Worm (Caenorhabditis elegans) whole organism, L4 larva: ENCODE data around the gene str-173.

ENCODE experiments used
- F10B5.3 ChIP-seq: sonication (generic microtip); optimal IDR thresholded peaks from 2 replicates; lab custom pipeline; 2016; ENCODE audit warnings: mild to moderate bottlenecking, missing genetic modification characterization, missing compliant biosample characterization
- F26F4.8 ChIP-seq: fragments of 200-800 bp; sonication (Bioruptor generic); conservative IDR thresholded peaks from 2 replicates; pipeline ENCODE4 v1.3.6; 2022; ENCODE audit warnings: missing genetic modification characterization, missing compliant biosample characterization
- F49E8.2 ChIP-seq: sonication (generic microtip); optimal IDR thresholded peaks from 2 replicates; lab custom pipeline; 2016; ENCODE audit warnings: missing compliant biosample characterization, mild to moderate bottlenecking, missing genetic modification characterization, borderline replicate concordance
- Y5F2A.4 ChIP-seq: fragments of 200-800 bp; sonication (Bioruptor generic); optimal IDR thresholded peaks from 2 replicates; lab custom pipeline; 2018; ENCODE audit warnings: mild to moderate bottlenecking, missing genetic modification characterization, missing compliant biosample characterization
- Y75B8A.6 ChIP-seq: fragments of 200-800 bp; sonication (Bioruptor generic); IDR thresholded peaks from 2 replicates; pipeline ENCODE4 v1.3.6; 2022; ENCODE audit warnings: missing genetic modification reagents, missing genetic modification characterization, missing compliant biosample characterization
- ZK337.2 ChIP-seq: fragments of 200-800 bp; sonication (Bioruptor generic); IDR thresholded peaks from 2 replicates; pipeline ENCODE4 v1.3.6; 2022; ENCODE audit warnings: missing genetic modification reagents, missing genetic modification characterization, missing compliant biosample characterization
- aha-1 ChIP-seq: fragments of 150-350 bp; peaks from one replicate; lab custom pipeline; 2014; ENCODE audit warnings: missing biosample characterization, missing genetic modification characterization
- ama-1 ChIP-seq: fragments of 150-350 bp; optimal IDR thresholded peaks from 2 replicates; lab custom pipeline; 2014; ENCODE audit warnings: inconsistent platforms, mixed read lengths
- arid-1 ChIP-seq: fragments of 200-800 bp; sonication (Bioruptor generic); conservative IDR thresholded peaks from 2 replicates; pipeline ENCODE4 v1.3.6; 2022; ENCODE audit warnings: missing genetic modification reagents, missing genetic modification characterization, missing compliant biosample characterization
- ceh-28 ChIP-seq: fragments of 150-350 bp; optimal IDR thresholded peaks from 2 replicates; lab custom pipeline; 2014; ENCODE audit warnings: missing biosample characterization, missing genetic modification reagents, missing genetic modification characterization
- ceh-32 ChIP-seq: sonication (generic microtip); optimal IDR thresholded peaks from 2 replicates; lab custom pipeline; 2016; ENCODE audit warnings: mild to moderate bottlenecking, missing genetic modification characterization, missing compliant biosample characterization; ENCODE audit not compliant: poor library complexity
- ceh-44 ChIP-seq: fragments of 200-800 bp; sonication (Bioruptor generic); IDR thresholded peaks from 2 replicates; pipeline ENCODE4 v1.3.6; 2022; ENCODE audit warnings: missing genetic modification reagents, missing genetic modification characterization, missing compliant biosample characterization
- ces-1 ChIP-seq: fragments of 150-350 bp; sonication (generic microtip); optimal IDR thresholded peaks from 4 replicates; lab custom pipeline; 2014; ENCODE audit warnings: missing biosample characterization, missing genetic modification reagents, missing genetic modification characterization
- cey-2 ChIP-seq: sonication (generic microtip); optimal IDR thresholded peaks from 3 replicates; lab custom pipeline; 2017; ENCODE audit warnings: missing genetic modification characterization, mild to moderate bottlenecking, missing compliant biosample characterization, antibody characterized with exemption, borderline replicate concordance; ENCODE audit not compliant: insufficient read depth
- daf-16 ChIP-seq, 3 experiments: sonication (generic microtip); optimal IDR thresholded peaks; 2 replicates each; lab custom pipeline; 2016 to 2017; ENCODE audit warnings: missing genetic modification characterization in 3 of 3, missing genetic modification reagents in 3 of 3, mild to moderate bottlenecking in 2 of 3, missing compliant biosample characterization in 2 of 3, missing biosample characterization in 1 of 3, moderate library complexity in 1 of 3
- duxl-1 ChIP-seq: sonication (generic microtip); optimal IDR thresholded peaks from 2 replicates; lab custom pipeline; 2016; ENCODE audit warnings: mild to moderate bottlenecking, missing genetic modification characterization, moderate library complexity, missing compliant biosample characterization; ENCODE audit not compliant: poor library complexity
- hif-1 ChIP-seq, 2 experiments: sonication (generic microtip); optimal IDR thresholded peaks; 2 replicates each; lab custom pipeline; 2016 to 2017; ENCODE audit warnings: missing compliant biosample characterization in 2 of 2, missing genetic modification characterization in 2 of 2, missing genetic modification reagents in 2 of 2, missing genotype in 2 of 2, mild to moderate bottlenecking in 1 of 2
- lin-13 ChIP-seq: fragments of 150-350 bp; optimal IDR thresholded peaks from 2 replicates; lab custom pipeline; 2014; ENCODE audit warnings: missing biosample characterization, missing genetic modification reagents, missing genetic modification characterization
- lin-15B ChIP-seq: fragments of 150-350 bp; sonication (generic microtip); optimal IDR thresholded peaks from 3 replicates; lab custom pipeline; 2014; ENCODE audit warnings: missing biosample characterization, missing genetic modification characterization
- lin-29 ChIP-seq: fragments of 200-800 bp; sonication (Bioruptor generic); IDR thresholded peaks from 2 replicates; pipeline ENCODE4 v1.3.6; 2022; ENCODE audit warnings: missing genetic modification reagents, missing genetic modification characterization, missing compliant biosample characterization
- mdt-29 ChIP-seq: fragments of 200-800 bp; sonication (Bioruptor generic); IDR thresholded peaks from 2 replicates; pipeline ENCODE4 v1.3.6; 2022; ENCODE audit warnings: missing genetic modification reagents, missing genetic modification characterization, missing compliant biosample characterization
- mes-2 ChIP-seq: sonication (generic microtip); optimal IDR thresholded peaks from 2 replicates; lab custom pipeline; 2016; ENCODE audit warnings: missing genotype, mild to moderate bottlenecking, missing genetic modification characterization, missing compliant biosample characterization; ENCODE audit not compliant: poor library complexity, severe bottlenecking
- mxl-3 ChIP-seq: fragments of 200-800 bp; sonication (Bioruptor generic); optimal IDR thresholded peaks from 2 replicates; lab custom pipeline; 2018; ENCODE audit warnings: mild to moderate bottlenecking, missing genetic modification characterization, missing compliant biosample characterization
- nhr-10 ChIP-seq: fragments of 150-350 bp; optimal IDR thresholded peaks from 2 replicates; lab custom pipeline; 2014; ENCODE audit warnings: missing biosample characterization, missing genetic modification characterization
- nhr-102 ChIP-seq: sonication (generic microtip); optimal IDR thresholded peaks from 2 replicates; lab custom pipeline; 2016; ENCODE audit warnings: mild to moderate bottlenecking, missing genetic modification characterization, moderate library complexity, missing compliant biosample characterization
- nhr-11 ChIP-seq: fragments of 150-350 bp; optimal IDR thresholded peaks from 2 replicates; lab custom pipeline; 2014; ENCODE audit warnings: missing biosample characterization, missing genetic modification characterization
- nhr-111 ChIP-seq: fragments of 200-800 bp; sonication (Bioruptor generic); optimal IDR thresholded peaks from 2 replicates; lab custom pipeline; 2018; ENCODE audit warnings: mild to moderate bottlenecking, missing genetic modification characterization, missing compliant biosample characterization
- nhr-237 ChIP-seq: sonication (generic microtip); optimal IDR thresholded peaks from 2 replicates; lab custom pipeline; 2017; ENCODE audit warnings: missing biosample characterization, missing genetic modification characterization
- nhr-48 ChIP-seq: sonication (generic microtip); optimal IDR thresholded peaks from 2 replicates; lab custom pipeline; 2016; ENCODE audit warnings: mild to moderate bottlenecking, missing genetic modification characterization, missing compliant biosample characterization
- nhr-76 ChIP-seq: fragments of 150-350 bp; optimal IDR thresholded peaks from 2 replicates; lab custom pipeline; 2014; ENCODE audit warnings: missing biosample characterization, missing genetic modification characterization
- nhr-77 ChIP-seq: fragments of 150-350 bp; optimal IDR thresholded peaks from 2 replicates; lab custom pipeline; 2014; ENCODE audit warnings: missing biosample characterization, missing genetic modification characterization
- rbr-2 ChIP-seq: sonication (generic microtip); optimal IDR thresholded peaks from 2 replicates; lab custom pipeline; 2016; ENCODE audit warnings: missing genotype, missing genetic modification characterization, missing compliant biosample characterization
- set-16 ChIP-seq: fragments of 200-800 bp; sonication (Bioruptor generic); IDR thresholded peaks from 2 replicates; pipeline ENCODE4 v1.3.6; 2022; ENCODE audit warnings: missing genetic modification reagents, missing genetic modification characterization, missing compliant biosample characterization
- snpc-1.2 ChIP-seq: fragments of 200-800 bp; sonication (Bioruptor generic); IDR thresholded peaks from 2 replicates; pipeline ENCODE4 v1.3.6; 2022; ENCODE audit warnings: missing genetic modification reagents, missing genetic modification characterization, missing compliant biosample characterization
- snpc-4 ChIP-seq: fragments of 150-350 bp; optimal IDR thresholded peaks from 2 replicates; lab custom pipeline; 2014; ENCODE audit warnings: missing biosample characterization, missing genetic modification characterization
- spr-1 ChIP-seq: sonication (generic microtip); optimal IDR thresholded peaks from 2 replicates; lab custom pipeline; 2016; ENCODE audit warnings: mild to moderate bottlenecking, missing genetic modification characterization, missing compliant biosample characterization
- tra-1 ChIP-seq: fragments of 200-800 bp; sonication (Bioruptor generic); IDR thresholded peaks from 2 replicates; pipeline ENCODE4 v1.3.6; 2022; ENCODE audit warnings: missing genetic modification reagents, missing genetic modification characterization, missing compliant biosample characterization
- unc-130 ChIP-seq: sonication (generic microtip); optimal IDR thresholded peaks from 2 replicates; lab custom pipeline; 2016; ENCODE audit warnings: missing genetic modification reagents, missing genetic modification characterization, missing compliant biosample characterization
- unc-39 ChIP-seq: sonication (generic microtip); optimal IDR thresholded peaks from 2 replicates; lab custom pipeline; 2017; ENCODE audit warnings: missing biosample characterization, missing genetic modification characterization
- vab-7 ChIP-seq: fragments of 200-800 bp; sonication (Bioruptor generic); IDR thresholded peaks from 2 replicates; pipeline ENCODE4 v1.3.6; 2022; ENCODE audit warnings: missing genetic modification reagents, missing genetic modification characterization, missing compliant biosample characterization
- zfp-2 ChIP-seq: sonication (generic microtip); optimal IDR thresholded peaks from 2 replicates; lab custom pipeline; 2016; ENCODE audit warnings: mild to moderate bottlenecking, missing genetic modification characterization, missing compliant biosample characterization
- zip-11 ChIP-seq: fragments of 200-800 bp; sonication (Bioruptor generic); IDR thresholded peaks from 2 replicates; pipeline ENCODE4 v1.3.6; 2022; ENCODE audit warnings: missing genetic modification characterization, missing compliant biosample characterization
- ztf-11 ChIP-seq: fragments of 150-350 bp; optimal IDR thresholded peaks from 2 replicates; lab custom pipeline; 2014; ENCODE audit warnings: missing biosample characterization, missing genetic modification characterization
- ztf-7 ChIP-seq: fragments of 150-350 bp; optimal IDR thresholded peaks from 2 replicates; lab custom pipeline; 2014; ENCODE audit warnings: missing biosample characterization, missing genetic modification characterization

str-173 gene

DNA sequence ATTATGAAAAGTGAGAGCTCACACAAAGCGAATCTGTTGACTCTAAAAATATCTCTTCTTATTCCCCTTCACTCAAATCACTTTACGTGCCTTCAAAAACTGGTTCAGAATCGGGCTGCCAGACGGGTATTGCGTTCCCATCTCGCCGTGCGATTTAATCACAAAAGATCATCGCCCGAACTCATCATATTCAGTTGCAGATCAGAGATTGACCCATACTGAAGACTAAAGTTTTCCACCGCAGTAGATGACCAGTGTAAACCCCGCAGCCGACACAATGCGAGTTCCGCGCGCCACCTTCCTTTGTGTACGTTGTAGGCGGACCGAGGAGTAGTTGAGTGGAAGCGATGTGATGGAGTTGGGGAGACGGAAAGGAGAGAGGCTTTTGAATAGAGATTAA lies 19.1 kb downstream of the str-173 start:
- TF ChIP-seq daf-16 (GFP tag; optimal IDR thresholded peaks at IDR 0.05; lab: Kevin White, UChicago) (peak in 1 of 2 experiments; percentile 79), daf-16 (tag; optimal IDR thresholded peaks at IDR 0.05; lab: Kevin White, UChicago) (peak; percentile 37), mxl-3 (GFP tag; lab: Kevin White, UChicago) (peak; percentile 73), snpc-1.2 (GFP tag; lab: Robert Waterston, UW) (peak; percentile 100), F10B5.3 (tag; lab: Kevin White, UChicago) (peak; percentile 18), F49E8.2 (tag; lab: Kevin White, UChicago) (peak; percentile 94), nhr-10 (tag; lab: Kevin White, UChicago) (peak; percentile 27), duxl-1 (peak; percentile 43), nhr-77 (tag; lab: Kevin White, UChicago) (no peak), nhr-102 (peak; percentile 81), rbr-2 (tag; lab: Kevin White, UChicago) (peak; percentile 57), nhr-48 (tag; lab: Kevin White, UChicago) (peak; percentile 52), mes-2 (tag; lab: Kevin White, UChicago) (no peak), mdt-29 (peak; percentile 71; the same call in 1 of the 2 replicates), F26F4.8 (GFP tag; lab: Robert Waterston, UW) (no peak), unc-130 (peak; percentile 58), ces-1 (GFP tag; lab: Kevin White, UChicago) (no peak), zip-11 (GFP tag; lab: Robert Waterston, UW) (no peak), ceh-44 (GFP tag; lab: Robert Waterston, UW) (peak; percentile 100), snpc-4 (tag; lab: Kevin White, UChicago) (peak; percentile 89), Y75B8A.6 (GFP tag; lab: Robert Waterston, UW) (no peak), aha-1 (peak; percentile 94), tra-1 (no peak), arid-1 (GFP tag; lab: Robert Waterston, UW) (peak; percentile 61), lin-29 (GFP tag; lab: Robert Waterston, UW) (no peak), lin-13 (GFP tag; lab: Kevin White, UChicago) (peak; percentile 48), spr-1 (tag; lab: Kevin White, UChicago) (peak; percentile 16), ama-1 (lab: Kevin White, UChicago) (peak; percentile 90)

DNA sequence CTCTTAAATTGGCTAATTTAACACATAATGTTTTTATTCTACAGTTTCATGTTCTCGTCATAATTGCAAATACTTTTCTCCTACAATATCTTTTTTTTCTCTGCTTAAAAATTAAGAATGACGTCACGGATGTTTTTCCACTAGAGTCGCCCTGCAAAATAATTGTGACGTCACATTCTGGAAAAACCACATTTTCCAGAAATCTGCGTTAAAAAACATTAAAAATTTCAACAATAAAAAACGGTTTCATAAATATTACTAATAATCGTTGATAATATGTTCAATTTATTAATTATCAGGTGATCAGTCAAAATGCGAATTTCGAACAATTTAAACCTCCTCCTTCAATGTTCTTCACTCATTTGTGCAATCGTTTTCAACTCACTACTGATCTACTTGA lies 22.4 kb downstream of the str-173 start, which contains the start of gene str-166:
Gene str-166 (plus strand): TSS at position 301 of the 400 bp plus-strand sequence.
- TF ChIP-seq hif-1 (tag; optimal IDR thresholded peaks at IDR 0.05; lab: Kevin White, UChicago): no peak

DNA sequence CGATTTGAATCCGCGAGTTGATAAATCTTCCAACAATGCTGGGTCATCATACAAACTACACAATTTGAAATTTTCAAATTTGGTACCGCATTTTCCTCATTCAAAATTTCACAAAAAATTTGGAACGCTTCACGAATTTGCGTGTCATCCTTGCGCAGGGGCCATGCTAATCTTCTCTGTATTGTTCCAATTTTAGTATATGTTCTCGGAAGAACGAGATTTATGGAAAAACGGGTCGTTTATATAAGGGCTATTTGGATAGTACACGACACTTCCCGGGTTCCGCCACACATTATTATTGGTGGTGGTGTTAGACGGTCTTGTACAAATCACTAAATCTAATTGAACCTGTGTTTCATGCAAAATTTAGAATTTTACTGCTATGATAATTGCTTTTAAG lies 23.9 kb downstream of the str-173 start:
- no peak for TF ChIP-seq ceh-28 (tag; lab: Kevin White, UChicago)
- TF ChIP-seq arid-1 (GFP tag; lab: Robert Waterston, UW): no peak
- peak; percentile 66; the same call in 1 of the 2 replicates for TF ChIP-seq F26F4.8 (GFP tag; lab: Robert Waterston, UW)
- TF ChIP-seq snpc-1.2 (GFP tag; lab: Robert Waterston, UW): peak; percentile 96
- no peak for TF ChIP-seq Y5F2A.4 (GFP tag; lab: Kevin White, UChicago)
- no peak for TF ChIP-seq nhr-102

DNA sequence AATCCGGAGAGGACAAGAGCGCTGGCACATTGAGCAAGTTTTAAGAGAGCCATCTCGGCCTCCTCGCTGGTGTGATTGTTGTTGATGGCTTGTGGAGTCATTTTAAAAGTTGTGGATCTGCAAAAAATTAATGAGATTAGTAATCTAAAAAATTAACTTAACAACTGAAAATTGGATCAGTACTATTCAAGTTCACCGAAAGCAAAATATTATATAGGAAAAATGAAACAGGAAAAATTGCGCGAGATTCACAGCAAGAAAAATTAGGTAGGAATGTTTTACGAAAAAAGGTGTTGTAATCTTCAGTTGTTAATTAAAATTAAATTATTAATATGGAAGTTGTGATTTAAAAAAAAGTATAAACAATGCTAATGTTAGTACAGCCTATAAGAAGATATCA lies 25.7 kb downstream of the str-173 start, which contains the start of gene T08B6.1:
Gene T08B6.1 (minus strand): TSS at position 101 of the 400 bp plus-strand sequence.
- no peak for TF ChIP-seq ZK337.2 (GFP tag; lab: Robert Waterston, UW)
- TF ChIP-seq F49E8.2 (tag; lab: Kevin White, UChicago): no peak
- TF ChIP-seq aha-1: no peak
- no peak for TF ChIP-seq nhr-111 (GFP tag; lab: Kevin White, UChicago)
- no peak for TF ChIP-seq snpc-1.2 (GFP tag; lab: Robert Waterston, UW)
- TF ChIP-seq ztf-7 (tag; lab: Kevin White, UChicago): no peak
- no peak for TF ChIP-seq ceh-32 (tag; lab: Kevin White, UChicago)
- TF ChIP-seq nhr-11 (tag; lab: Kevin White, UChicago): no peak
- TF ChIP-seq lin-15B (tag; lab: Kevin White, UChicago): no peak
- no peak for TF ChIP-seq ztf-11 (tag; lab: Kevin White, UChicago)
- no peak for TF ChIP-seq F10B5.3 (tag; lab: Kevin White, UChicago)
- no peak for TF ChIP-seq nhr-237 (tag; lab: Kevin White, UChicago)
- no peak for TF ChIP-seq set-16
- TF ChIP-seq unc-39 (tag; lab: Kevin White, UChicago): no peak
- TF ChIP-seq F26F4.8 (GFP tag; lab: Robert Waterston, UW): no peak
- no peak for TF ChIP-seq nhr-76 (tag; lab: Kevin White, UChicago)
- no peak for TF ChIP-seq cey-2 (tag; lab: Kevin White, UChicago)
- no peak for TF ChIP-seq zfp-2 (tag; lab: Kevin White, UChicago)
- TF ChIP-seq vab-7 (GFP tag; lab: Robert Waterston, UW): no peak
